Worm (Caenorhabditis elegans) whole organism, dauer: ENCODE measurements around the gene efl-1.

ENCODE experiments used
- unc-62 ChIP-seq: sonication (generic microtip); optimal IDR thresholded peaks from 2 replicates; lab custom pipeline; 2017; ENCODE audit warnings: missing biosample characterization, missing genetic modification reagents, missing genetic modification characterization

The efl-1 gene

ce11 chrV:16909871-16910270 lies 55.6 kb downstream of the efl-1 start, which contains the start of gene F09C6.16:
Gene F09C6.16 (minus strand): TSS chrV:16909971.
- TF ChIP-seq unc-62 (GFP tag; lab: Kevin White, UChicago) = no peak
